Worm (Caenorhabditis elegans) whole organism, young adult: ENCODE data around the gene F38E1.3.

Experiments
- B0019.2 ChIP-seq: fragments of 200-800 bp; sonication (Bioruptor generic); conservative IDR thresholded peaks from 2 replicates; pipeline ENCODE4 v1.3.6; 2022; ENCODE audit warnings: missing genetic modification reagents, missing genetic modification characterization, missing compliant biosample characterization
- B0261.1 ChIP-seq: sonication (generic microtip); optimal IDR thresholded peaks from 2 replicates; lab custom pipeline; 2016; ENCODE audit warnings: mild to moderate bottlenecking, missing genetic modification characterization, moderate library complexity, missing compliant biosample characterization
- D2030.7 ChIP-seq: fragments of 200-800 bp; sonication (Bioruptor generic); IDR thresholded peaks from 2 replicates; pipeline ENCODE4 v1.3.6; 2022; ENCODE audit warnings: missing genetic modification reagents, missing genetic modification characterization, missing compliant biosample characterization
- F10E7.11 ChIP-seq: sonication (generic microtip); optimal IDR thresholded peaks from 2 replicates; lab custom pipeline; 2017; ENCODE audit warnings: mild to moderate bottlenecking, missing genetic modification characterization, moderate library complexity, missing compliant biosample characterization
- F23B12.7 ChIP-seq: sonication (generic microtip); optimal IDR thresholded peaks from 2 replicates; lab custom pipeline; 2017; ENCODE audit warnings: missing genetic modification characterization, mild to moderate bottlenecking, missing compliant biosample characterization, antibody characterized with exemption, moderate library complexity; ENCODE audit not compliant: insufficient read depth
- F33H1.4 ChIP-seq: fragments of 200-800 bp; sonication (Bioruptor generic); IDR thresholded peaks from 2 replicates; pipeline ENCODE4 v1.3.6; 2022; ENCODE audit warnings: missing genetic modification reagents, missing genetic modification characterization, missing compliant biosample characterization
- F37B4.10 ChIP-seq: fragments of 200-800 bp; sonication (Bioruptor generic); IDR thresholded peaks from 2 replicates; pipeline ENCODE4 v1.3.6; 2022; ENCODE audit warnings: missing genetic modification characterization, missing compliant biosample characterization
- F39B2.1 ChIP-seq: fragments of 200-800 bp; sonication (Bioruptor generic); IDR thresholded peaks from 2 replicates; pipeline ENCODE4 v1.3.6; 2022; ENCODE audit warnings: missing genetic modification reagents, missing genetic modification characterization, missing compliant biosample characterization
- F55B11.4 ChIP-seq: sonication (generic microtip); optimal IDR thresholded peaks from 2 replicates; lab custom pipeline; 2016; ENCODE audit warnings: missing compliant biosample characterization, missing genetic modification characterization, borderline replicate concordance; ENCODE audit not compliant: insufficient read depth
- Y53G8AR.9 ChIP-seq: fragments of 200-800 bp; sonication (Bioruptor generic); conservative IDR thresholded peaks from 2 replicates; pipeline ENCODE4 v1.3.6; 2022; ENCODE audit warnings: missing genetic modification reagents, missing genetic modification characterization, missing compliant biosample characterization
- aptf-3 ChIP-seq: fragments of 200-800 bp; sonication (Bioruptor generic); IDR thresholded peaks from 2 replicates; pipeline ENCODE4 v1.3.6; 2022; ENCODE audit warnings: missing genetic modification characterization, missing compliant biosample characterization
- athp-1 ChIP-seq: sonication (generic microtip); optimal IDR thresholded peaks from 2 replicates; lab custom pipeline; 2017; ENCODE audit warnings: mild to moderate bottlenecking, missing genetic modification characterization, missing compliant biosample characterization
- bed-1 ChIP-seq: fragments of 200-800 bp; sonication (Bioruptor generic); IDR thresholded peaks from 2 replicates; pipeline ENCODE4 v1.3.6; 2022; ENCODE audit warnings: missing genetic modification reagents, missing genetic modification characterization, missing compliant biosample characterization
- cebp-2 ChIP-seq: fragments of 200-800 bp; sonication (Bioruptor generic); IDR thresholded peaks from 2 replicates; pipeline ENCODE4 v1.3.6; 2022; ENCODE audit warnings: missing genetic modification characterization, missing compliant biosample characterization
- ceh-100 ChIP-seq: fragments of 200-800 bp; sonication (Bioruptor generic); IDR thresholded peaks from 2 replicates; pipeline ENCODE4 v1.3.6; 2022; ENCODE audit warnings: missing genetic modification reagents, missing genetic modification characterization, missing compliant biosample characterization
- ceh-40 ChIP-seq: fragments of 200-800 bp; sonication (Bioruptor generic); IDR thresholded peaks from 2 replicates; pipeline ENCODE4 v1.3.6; 2022; ENCODE audit warnings: missing genetic modification characterization, missing compliant biosample characterization
- ceh-58 ChIP-seq: fragments of 200-800 bp; sonication (Bioruptor generic); IDR thresholded peaks from 2 replicates; pipeline ENCODE4 v1.3.6; 2022; ENCODE audit warnings: missing genetic modification characterization, missing compliant biosample characterization
- die-1 ChIP-seq: sonication (generic microtip); optimal IDR thresholded peaks from 2 replicates; lab custom pipeline; 2016; ENCODE audit warnings: missing genotype, mild to moderate bottlenecking, missing genetic modification characterization, missing compliant biosample characterization
- efl-1 ChIP-seq: fragments of 150-350 bp; optimal IDR thresholded peaks from 2 replicates; lab custom pipeline; 2014; ENCODE audit warnings: missing biosample characterization, missing genetic modification reagents, missing genetic modification characterization
- egl-18 ChIP-seq: fragments of 200-800 bp; sonication (Bioruptor generic); IDR thresholded peaks from 2 replicates; pipeline ENCODE4 v1.3.6; 2022; ENCODE audit warnings: missing genetic modification reagents, missing genetic modification characterization, missing compliant biosample characterization
- egrh-3 ChIP-seq: fragments of 200-800 bp; sonication (Bioruptor generic); IDR thresholded peaks from 2 replicates; pipeline ENCODE4 v1.3.6; 2022; ENCODE audit warnings: missing genetic modification reagents, missing genetic modification characterization, missing compliant biosample characterization
- gei-17 ChIP-seq: fragments of 200-800 bp; sonication (Bioruptor generic); optimal IDR thresholded peaks from 2 replicates; lab custom pipeline; 2018; ENCODE audit warnings: mild to moderate bottlenecking, missing genetic modification characterization, missing compliant biosample characterization
- hmg-20 ChIP-seq: fragments of 200-800 bp; sonication (Bioruptor generic); IDR thresholded peaks from 2 replicates; pipeline ENCODE4 v1.3.6; 2022; ENCODE audit warnings: missing genetic modification reagents, missing genetic modification characterization, missing compliant biosample characterization
- hsf-1 ChIP-seq: fragments of 200-800 bp; sonication (Bioruptor generic); IDR thresholded peaks from 2 replicates; pipeline ENCODE4 v1.3.6; 2022; ENCODE audit warnings: missing genetic modification reagents, missing genetic modification characterization, missing compliant biosample characterization
- let-526 ChIP-seq: fragments of 200-800 bp; sonication (Bioruptor generic); IDR thresholded peaks from 2 replicates; pipeline ENCODE4 v1.3.6; 2022; ENCODE audit warnings: missing genetic modification reagents, missing genetic modification characterization, missing compliant biosample characterization
- madf-3 ChIP-seq: fragments of 200-800 bp; sonication (Bioruptor generic); IDR thresholded peaks from 2 replicates; pipeline ENCODE4 v1.3.6; 2022; ENCODE audit warnings: missing genetic modification reagents, missing genetic modification characterization, missing compliant biosample characterization
- madf-6 ChIP-seq: fragments of 200-800 bp; sonication (Bioruptor generic); IDR thresholded peaks from 2 replicates; pipeline ENCODE4 v1.3.6; 2022; ENCODE audit warnings: missing genetic modification reagents, missing genetic modification characterization, missing compliant biosample characterization
- mel-28 ChIP-seq: sonication (generic microtip); optimal IDR thresholded peaks from 2 replicates; lab custom pipeline; 2016; ENCODE audit warnings: borderline replicate concordance, mild to moderate bottlenecking, missing genetic modification characterization, missing compliant biosample characterization
- mxl-1 ChIP-seq: sonication (generic microtip); optimal IDR thresholded peaks from 2 replicates; lab custom pipeline; 2016; ENCODE audit warnings: missing genetic modification characterization, missing compliant biosample characterization
- nhr-179 ChIP-seq: sonication (generic microtip); optimal IDR thresholded peaks from 2 replicates; lab custom pipeline; 2016; ENCODE audit warnings: mild to moderate bottlenecking, missing genetic modification characterization, missing compliant biosample characterization
- snpc-1.1 ChIP-seq: sonication (generic microtip); optimal IDR thresholded peaks from 2 replicates; lab custom pipeline; 2017; ENCODE audit warnings: missing genetic modification characterization, mild to moderate bottlenecking, missing compliant biosample characterization, antibody characterized with exemption, moderate library complexity, missing genotype, missing genetic modification reagents; ENCODE audit not compliant: insufficient read depth
- ztf-22 ChIP-seq: fragments of 200-800 bp; sonication (Bioruptor generic); optimal IDR thresholded peaks from 2 replicates; lab custom pipeline; 2018; ENCODE audit warnings: mild to moderate bottlenecking, missing genetic modification characterization, moderate library complexity, missing compliant biosample characterization
- ztf-26 ChIP-seq: sonication (generic microtip); optimal IDR thresholded peaks from 2 replicates; lab custom pipeline; 2017; ENCODE audit warnings: missing genetic modification characterization, missing compliant biosample characterization
- ztf-28 ChIP-seq: fragments of 200-800 bp; sonication (Bioruptor generic); IDR thresholded peaks from 2 replicates; pipeline ENCODE4 v1.3.6; 2022; ENCODE audit warnings: missing genetic modification reagents, missing genetic modification characterization, missing compliant biosample characterization
- ztf-3 ChIP-seq: fragments of 200-800 bp; sonication (Bioruptor generic); optimal IDR thresholded peaks from 2 replicates; lab custom pipeline; 2018; ENCODE audit warnings: mild to moderate bottlenecking, missing genetic modification characterization, missing compliant biosample characterization
- ztf-6 ChIP-seq: fragments of 200-800 bp; sonication (Bioruptor generic); IDR thresholded peaks from 2 replicates; pipeline ENCODE4 v1.3.6; 2022; ENCODE audit warnings: missing genetic modification reagents, missing genetic modification characterization, missing compliant biosample characterization

The F38E1.3 gene

DNA sequence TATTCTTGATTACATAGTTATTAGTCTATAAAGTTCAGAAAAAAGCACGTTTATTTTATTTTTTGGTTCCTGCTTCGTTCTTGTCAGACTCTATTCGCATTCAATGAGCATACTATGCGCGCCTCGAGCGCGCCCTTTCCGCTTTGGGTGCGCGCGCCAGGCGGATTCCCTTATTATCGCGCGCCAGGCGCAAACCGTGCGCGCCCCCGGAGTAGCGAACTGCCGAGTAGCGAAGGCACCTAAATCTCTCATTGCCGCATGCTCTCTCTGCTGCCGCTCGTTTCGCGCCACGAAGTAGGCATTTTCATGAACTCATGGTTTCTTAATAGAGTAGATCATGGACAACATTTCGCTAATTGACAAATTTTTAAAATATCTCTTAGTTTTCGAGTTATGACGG is 48.9 kb upstream of the F38E1.3 start (continued):
- TF ChIP-seq die-1 (tag; lab: Kevin White, UChicago) (no peak), egl-18 (GFP tag; lab: Robert Waterston, UW) (no peak), madf-6 (peak; percentile 72), efl-1 (GFP tag; lab: Kevin White, UChicago) (peak; percentile 14), athp-1 (no peak), Y53G8AR.9 (GFP tag; lab: Robert Waterston, UW) (no peak), nhr-179 (tag; lab: Kevin White, UChicago) (no peak), ztf-22 (GFP tag; lab: Kevin White, UChicago) (no peak), F33H1.4 (GFP tag; lab: Robert Waterston, UW) (no peak), mxl-1 (tag; lab: Kevin White, UChicago) (no peak), egrh-3 (GFP tag; lab: Robert Waterston, UW) (peak; percentile 79; the same call in 1 of the 2 replicates), F55B11.4 (no peak), ztf-6 (no peak), F39B2.1 (GFP tag; lab: Robert Waterston, UW) (no peak), gei-17 (GFP tag; lab: Kevin White, UChicago) (no peak), B0261.1 (tag; lab: Kevin White, UChicago) (no peak), F10E7.11 (tag; lab: Kevin White, UChicago) (no peak), hsf-1 (GFP tag; lab: Robert Waterston, UW) (no peak)

DNA sequence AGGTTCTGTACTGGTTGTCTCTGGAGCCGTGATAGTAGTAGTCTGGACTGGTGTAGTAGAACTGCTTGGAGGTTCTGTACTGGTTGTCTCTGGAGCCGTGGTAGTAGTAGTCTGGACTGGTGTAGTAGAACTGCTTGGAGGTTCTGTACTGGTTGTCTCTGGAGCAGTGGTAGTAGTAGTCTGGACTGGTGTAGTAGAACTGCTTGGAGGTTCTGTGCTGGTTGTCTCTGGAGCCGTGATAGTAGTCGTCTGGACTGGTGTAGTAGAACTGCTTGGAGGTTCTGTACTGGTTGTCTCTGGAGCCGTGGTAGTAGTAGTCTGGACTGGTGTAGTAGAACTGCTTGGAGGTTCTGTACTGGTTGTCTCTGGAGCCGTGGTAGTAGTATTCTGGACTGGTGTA is 46.6 kb upstream of the F38E1.3 start:
- 0 out of 2 replicates have a peak, but pooled peaks have one; percentile 15 for TF ChIP-seq ceh-100 (GFP tag; lab: Robert Waterston, UW)
- 0 out of 2 replicates have a peak, but pooled peaks have one; percentile 49 for TF ChIP-seq ztf-28 (GFP tag; lab: Robert Waterston, UW)
- TF ChIP-seq D2030.7 (GFP tag; lab: Robert Waterston, UW) = peak; percentile 16; the same call in 1 of the 2 replicates
- TF ChIP-seq F39B2.1 (GFP tag; lab: Robert Waterston, UW) = 0 out of 2 replicates have a peak, but pooled peaks have one; percentile 60
- peak; percentile 40; the same call in 1 of the 2 replicates for TF ChIP-seq B0019.2 (GFP tag; lab: Robert Waterston, UW)
- TF ChIP-seq ceh-58 (GFP tag; lab: Robert Waterston, UW) = 0 out of 2 replicates have a peak, but pooled peaks have one; percentile 18
- TF ChIP-seq madf-3 (GFP tag; lab: Robert Waterston, UW) = peak; percentile 80; the same call in 1 of the 2 replicates
- peak; percentile 70 for TF ChIP-seq egrh-3 (GFP tag; lab: Robert Waterston, UW)
- TF ChIP-seq F37B4.10 = 0 out of 2 replicates have a peak, but pooled peaks have one; percentile 82
- TF ChIP-seq egl-18 (GFP tag; lab: Robert Waterston, UW) = 0 out of 2 replicates have a peak, but pooled peaks have one; percentile 63
- TF ChIP-seq ceh-40 (GFP tag; lab: Robert Waterston, UW) = peak; percentile 85
- TF ChIP-seq aptf-3 = 0 out of 2 replicates have a peak, but pooled peaks have one; percentile 84
- 0 out of 2 replicates have a peak, but pooled peaks have one; percentile 70 for TF ChIP-seq let-526
- TF ChIP-seq F33H1.4 (GFP tag; lab: Robert Waterston, UW) = 0 out of 2 replicates have a peak, but pooled peaks have one; percentile 25
- peak; percentile 77; the same call in 1 of the 2 replicates for TF ChIP-seq cebp-2 (GFP tag; lab: Robert Waterston, UW)
- 0 out of 2 replicates have a peak, but pooled peaks have one; percentile 28 for TF ChIP-seq hmg-20 (GFP tag; lab: Robert Waterston, UW)
- TF ChIP-seq, all 124 proteins: peak for 16; not testable (repeated sequence) for 108

DNA sequence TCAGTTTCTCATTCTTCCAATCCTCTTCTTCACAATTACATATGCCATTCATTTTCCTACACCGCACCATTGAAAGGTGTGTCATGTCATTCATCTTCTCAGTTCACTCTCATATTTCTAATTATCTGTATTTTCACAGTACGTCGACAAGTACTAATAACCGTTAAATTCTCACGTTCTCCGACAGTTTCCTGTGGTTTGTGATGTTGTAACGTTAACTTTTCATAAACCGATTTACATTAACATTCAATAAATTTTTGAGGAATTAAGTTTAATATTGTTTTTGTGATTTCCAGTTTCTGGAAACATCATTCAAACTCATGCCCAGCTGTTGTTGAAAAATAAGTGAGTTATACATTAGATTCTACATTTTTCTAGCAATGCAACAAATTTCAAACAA is 41.6 kb upstream of the F38E1.3 start, which contains the start of gene tmd-2:
Gene tmd-2, plus strand, starts transcription at position 301 of the 400 bp plus-strand sequence.
- TF ChIP-seq F23B12.7 (tag; lab: Kevin White, UChicago) (no peak), hsf-1 (GFP tag; lab: Robert Waterston, UW) (no peak), bed-1 (GFP tag; lab: Robert Waterston, UW) (no peak), F37B4.10 (no peak), snpc-1.1 (tag; lab: Kevin White, UChicago) (no peak), ceh-100 (GFP tag; lab: Robert Waterston, UW) (no peak), mel-28 (tag; lab: Kevin White, UChicago) (no peak), ztf-26 (tag; lab: Kevin White, UChicago) (no peak), ztf-3 (GFP tag; lab: Kevin White, UChicago) (no peak)
